Fruit fly (Drosophila melanogaster): ENCODE results near the gene Ddr.
A peak's percentile ranks its signal among the peaks of the same experiment; 100 is the strongest.

Gene Ddr

DNA sequence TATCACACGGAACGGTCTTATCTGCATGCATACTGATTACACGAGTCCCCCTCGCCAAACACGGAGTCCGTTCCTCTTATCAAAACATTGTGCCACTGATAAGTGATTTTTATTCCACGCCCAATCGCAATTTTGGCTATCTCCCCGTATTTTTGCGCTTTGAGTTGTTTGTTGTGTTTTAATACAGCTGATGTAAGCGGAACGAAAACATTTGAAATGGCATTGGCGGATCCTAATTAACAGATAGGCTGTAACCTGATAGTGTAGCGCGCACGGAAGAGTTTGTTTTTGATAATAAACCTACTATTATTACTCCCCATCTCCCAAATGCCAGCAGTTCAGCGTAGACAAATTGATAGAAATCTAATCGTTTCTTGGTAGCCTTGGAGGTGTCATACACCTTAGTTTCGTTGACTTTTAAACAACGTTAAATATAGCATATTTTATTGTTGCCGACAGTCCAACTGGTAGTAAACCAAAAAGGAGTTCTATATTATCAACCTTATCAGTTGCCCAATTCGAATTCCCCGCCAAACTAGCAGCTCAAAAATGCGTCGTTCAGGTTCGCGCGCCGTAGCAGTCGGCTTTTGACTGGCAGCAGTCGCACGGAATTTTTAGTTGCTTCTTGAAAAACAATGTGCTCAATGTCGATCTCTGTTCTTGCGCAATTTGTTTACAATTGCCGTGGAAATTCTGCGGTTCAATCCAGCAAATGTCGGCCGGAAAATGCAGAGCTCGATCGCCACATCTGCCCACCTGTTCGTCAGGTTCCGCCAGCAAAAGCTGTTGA, 90.4 kb downstream of the Ddr start (continued):
- TF ChIP-seq CG7745 (tag; optimal IDR thresholded peaks at IDR 0.05): no peak
- TF ChIP-seq psq (GFP tag; optimal IDR thresholded peaks at IDR 0.05): no peak
- TF ChIP-seq CG11723 (GFP tag; optimal IDR thresholded peaks at IDR 0.05): no peak
- TF ChIP-seq zfh2 (GFP tag; optimal IDR thresholded peaks at IDR 0.05): no peak
- TF ChIP-seq croc (GFP tag; conservative IDR thresholded peaks at IDR 0.05): no peak
- peak; percentile 12 for TF ChIP-seq slp2 (GFP tag; optimal IDR thresholded peaks at IDR 0.05)
- TF ChIP-seq HLH3B (GFP tag; IDR thresholded peaks at IDR 0.05): no peak
- TF ChIP-seq esg (GFP tag; conservative IDR thresholded peaks at IDR 0.05): no peak
- no peak for TF ChIP-seq Hr51 (GFP tag; optimal IDR thresholded peaks at IDR 0.05)
- peak; percentile 87 for TF ChIP-seq CG2199 (GFP tag; IDR thresholded peaks at IDR 0.05)
- no peak for TF ChIP-seq gcm (GFP tag; optimal IDR thresholded peaks at IDR 0.05)
- no peak for TF ChIP-seq kni (GFP tag; optimal IDR thresholded peaks at IDR 0.05)
- TF ChIP-seq CG13296 (GFP tag; optimal IDR thresholded peaks at IDR 0.05): peak; percentile 21
- 0 out of 2 replicates have a peak, but pooled peaks have one; percentile 28 for TF ChIP-seq gt (GFP tag; IDR thresholded peaks at IDR 0.05)
- no peak for TF ChIP-seq pum (GFP tag; optimal IDR thresholded peaks at IDR 0.05)
- 0 out of 2 replicates have a peak, but pooled peaks have one; percentile 9 for TF ChIP-seq Adf1 (GFP tag; IDR thresholded peaks at IDR 0.05)
- no peak for TF ChIP-seq CG17361 (GFP tag; IDR thresholded peaks at IDR 0.05)
- TF ChIP-seq salm (tag; optimal IDR thresholded peaks at IDR 0.05): no peak
- no peak for TF ChIP-seq CG7987 (GFP tag; optimal IDR thresholded peaks at IDR 0.05)
- TF ChIP-seq CG6791 (GFP tag; IDR thresholded peaks at IDR 0.05; ENCODE audit: partially characterized antibody): peak; percentile 60; the same call in 2 of the 3 replicates
- no peak for TF ChIP-seq HLH54F (GFP tag; optimal IDR thresholded peaks at IDR 0.05)
- TF ChIP-seq ssp (GFP tag; IDR thresholded peaks at IDR 0.05): no peak
- no peak for TF ChIP-seq Xrp1 (GFP tag; IDR thresholded peaks at IDR 0.05)
- TF ChIP-seq dpn (GFP tag; optimal IDR thresholded peaks at IDR 0.05): peak; percentile 0 to 24
- no peak for TF ChIP-seq Bteb2 (GFP tag; optimal IDR thresholded peaks at IDR 0.05)
- no peak for TF ChIP-seq CG31388 (GFP tag; optimal IDR thresholded peaks at IDR 0.05)
- no peak for TF ChIP-seq CG17568 (GFP tag; optimal IDR thresholded peaks at IDR 0.05)
- TF ChIP-seq NK7.1 (GFP tag; optimal IDR thresholded peaks at IDR 0.05): no peak
- peak; percentile 36; the same call in 1 of the 3 replicates for TF ChIP-seq knrl (GFP tag; IDR thresholded peaks at IDR 0.05; ENCODE audit: partially characterized antibody)
- no peak for TF ChIP-seq CG3407 (GFP tag; optimal IDR thresholded peaks at IDR 0.05)
- TF ChIP-seq Nf-YB (GFP tag; optimal IDR thresholded peaks at IDR 0.05): no peak
- TF ChIP-seq CG9797 (GFP tag; optimal IDR thresholded peaks at IDR 0.05): peak; percentile 44
- TF ChIP-seq btn (GFP tag; optimal IDR thresholded peaks at IDR 0.05): no peak
- TF ChIP-seq CG10654 (GFP tag; optimal IDR thresholded peaks at IDR 0.05): no peak
- TF ChIP-seq onecut (GFP tag; IDR thresholded peaks at IDR 0.05): no peak
- TF ChIP-seq CG3163 (GFP tag; optimal IDR thresholded peaks at IDR 0.05): no peak
- no peak for TF ChIP-seq CG9215 (GFP tag; IDR thresholded peaks at IDR 0.05)
- no peak for TF ChIP-seq CG6854 (GFP tag; optimal IDR thresholded peaks at IDR 0.05)
- no peak for TF ChIP-seq CG7556 (GFP tag; optimal IDR thresholded peaks at IDR 0.05)
- no peak for TF ChIP-seq CG7786 (GFP tag; optimal IDR thresholded peaks at IDR 0.05)
- peak; percentile 21 for TF ChIP-seq CG14710 (tag; optimal IDR thresholded peaks at IDR 0.05)
- TF ChIP-seq MTF-1 (GFP tag; optimal IDR thresholded peaks at IDR 0.05; ENCODE audit: borderline replicate concordance): no peak
- peak; percentile 48; the same call in 1 of the 3 replicates for TF ChIP-seq Dbx (GFP tag; IDR thresholded peaks at IDR 0.05)
- no peak for TF ChIP-seq Hand (GFP tag; optimal IDR thresholded peaks at IDR 0.05)
- TF ChIP-seq CG11398 (GFP tag; optimal IDR thresholded peaks at IDR 0.05): no peak
- TF ChIP-seq Hr39 (optimal IDR thresholded peaks at IDR 0.05): no peak
- TF ChIP-seq CG33213 (GFP tag; optimal IDR thresholded peaks at IDR 0.05): peak; percentile 16
- no peak for TF ChIP-seq CG6689 (GFP tag; IDR thresholded peaks at IDR 0.05)
- TF ChIP-seq CG11085 (GFP tag; IDR thresholded peaks at IDR 0.05): no peak
- TF ChIP-seq CG8089 (GFP tag; optimal IDR thresholded peaks at IDR 0.05): no peak

Measured in whole organism, embryonic.